Worm (Caenorhabditis elegans) whole organism, mixed stage, embryonic: ENCODE measurements around the gene F19B2.5.

Source experiments
- blmp-1 ChIP-seq: fragments of 150-350 bp; optimal IDR thresholded peaks from 2 replicates; lab custom pipeline; 2014; ENCODE audit warnings: missing biosample characterization, missing genetic modification characterization
- ces-1 ChIP-seq: fragments of 150-350 bp; optimal IDR thresholded peaks from 2 replicates; lab custom pipeline; 2014; ENCODE audit warnings: missing biosample characterization, missing genetic modification reagents, missing genetic modification characterization
- lin-13 ChIP-seq: fragments of 150-350 bp; optimal IDR thresholded peaks from 2 replicates; lab custom pipeline; 2014; ENCODE audit warnings: missing biosample characterization, missing genetic modification characterization
- lsy-2 ChIP-seq: fragments of 150-350 bp; optimal IDR thresholded peaks from 2 replicates; lab custom pipeline; 2014; ENCODE audit warnings: missing biosample characterization, missing genetic modification characterization
- mab-5 ChIP-seq: fragments of 150-350 bp; optimal IDR thresholded peaks from 2 replicates; lab custom pipeline; 2014; ENCODE audit warnings: missing biosample characterization, missing genetic modification characterization
- mep-1 ChIP-seq: fragments of 150-350 bp; optimal IDR thresholded peaks from 2 replicates; lab custom pipeline; 2017; ENCODE audit warnings: missing biosample characterization, missing genetic modification reagents, missing genetic modification characterization, inconsistent platforms
- nhr-12 ChIP-seq: fragments of 150-350 bp; optimal IDR thresholded peaks from 2 replicates; lab custom pipeline; 2014; ENCODE audit warnings: missing biosample characterization, missing genetic modification characterization
- nhr-2 ChIP-seq: fragments of 150-350 bp; optimal IDR thresholded peaks from 2 replicates; lab custom pipeline; 2014; ENCODE audit warnings: missing biosample characterization, missing genetic modification characterization
- nhr-76 ChIP-seq: sonication (generic microtip); optimal IDR thresholded peaks from 2 replicates; lab custom pipeline; 2017; ENCODE audit warnings: missing biosample characterization, missing genetic modification characterization
- snpc-4 ChIP-seq: fragments of 150-350 bp; optimal IDR thresholded peaks from 2 replicates; lab custom pipeline; 2014; ENCODE audit warnings: missing biosample characterization, missing genetic modification characterization
- sptf-1 ChIP-seq: sonication (generic microtip); optimal IDR thresholded peaks from 2 replicates; lab custom pipeline; 2017; ENCODE audit warnings: mild to moderate bottlenecking, missing genetic modification characterization, moderate library complexity, missing compliant biosample characterization
- unc-62 ChIP-seq: fragments of 150-350 bp; optimal IDR thresholded peaks from 2 replicates; lab custom pipeline; 2014; ENCODE audit warnings: missing biosample characterization, missing genetic modification reagents, missing genetic modification characterization
- ztf-11 ChIP-seq: fragments of 150-350 bp; optimal IDR thresholded peaks from 2 replicates; lab custom pipeline; 2014; ENCODE audit warnings: missing biosample characterization, missing genetic modification characterization

DNA sequence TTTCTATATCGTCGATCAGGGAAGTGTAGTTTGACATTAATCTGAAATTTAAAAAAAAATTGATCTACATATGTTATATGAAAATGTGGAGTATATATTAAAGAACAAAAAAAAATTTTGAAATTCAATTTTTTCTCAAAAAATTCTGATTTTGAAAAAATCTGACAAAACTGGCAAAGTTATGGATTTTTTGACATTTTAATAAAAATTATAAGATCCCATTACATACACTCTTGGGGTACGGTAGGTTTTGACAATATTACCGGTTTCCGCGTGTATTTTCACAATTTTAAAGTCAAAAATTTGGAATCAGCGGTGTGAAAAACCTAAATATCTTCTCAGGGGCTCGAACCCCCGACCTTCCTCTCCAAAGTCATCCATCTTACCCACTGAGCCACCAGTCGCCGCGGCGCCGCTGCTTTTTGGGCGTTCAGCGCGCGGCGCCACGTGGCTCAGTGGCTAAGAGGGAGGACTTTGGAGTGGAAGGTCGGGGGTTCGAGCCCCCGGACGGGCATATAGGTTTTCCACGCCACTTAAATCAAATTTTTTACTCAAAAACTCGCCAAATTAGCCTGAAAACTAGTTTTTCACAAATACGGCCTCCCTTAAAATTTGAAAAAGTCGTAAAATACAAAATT, 25.4 kb downstream of the F19B2.5 start, which contains the start of gene Y113G7A.14:
- TF ChIP-seq blmp-1 (tag; lab: Kevin White, UChicago): no peak
- TF ChIP-seq lin-13 (tag; lab: Kevin White, UChicago): no peak
- no peak for TF ChIP-seq sptf-1
- TF ChIP-seq mep-1 (tag; lab: Kevin White, UChicago): no peak
- no peak for TF ChIP-seq nhr-76 (tag; lab: Kevin White, UChicago)
- no peak for TF ChIP-seq lsy-2 (tag; lab: Kevin White, UChicago)
- TF ChIP-seq snpc-4 (tag; lab: Kevin White, UChicago): no peak
- TF ChIP-seq nhr-12: no peak
- TF ChIP-seq mab-5 (tag; lab: Kevin White, UChicago): no peak
- no peak for TF ChIP-seq ztf-11 (tag; lab: Kevin White, UChicago)
- no peak for TF ChIP-seq unc-62 (GFP tag; lab: Kevin White, UChicago)
- TF ChIP-seq ces-1: no peak
- TF ChIP-seq nhr-2 (tag; lab: Kevin White, UChicago): no peak
